Worm (Caenorhabditis elegans) whole organism, midembryonic: ENCODE measurements around the gene srh-247.

Experiments used
- cog-1 ChIP-seq: sonication (generic microtip); optimal IDR thresholded peaks from 2 replicates; lab custom pipeline; 2016; ENCODE audit warnings: missing genetic modification characterization, missing compliant biosample characterization
- flt-1 ChIP-seq: fragments of 200-800 bp; sonication (Bioruptor generic); IDR thresholded peaks from 2 replicates; pipeline ENCODE4 v1.3.6; 2022; ENCODE audit warnings: missing genetic modification characterization, missing compliant biosample characterization
- klf-2 ChIP-seq: fragments of 200-800 bp; sonication (Bioruptor generic); conservative IDR thresholded peaks from 2 replicates; pipeline ENCODE4 v1.3.6; 2022; ENCODE audit warnings: missing genetic modification reagents, missing genetic modification characterization, missing compliant biosample characterization
- med-1 ChIP-seq: sonication (generic microtip); optimal IDR thresholded peaks from 2 replicates; lab custom pipeline; 2017; ENCODE audit warnings: missing genetic modification characterization, mild to moderate bottlenecking, missing compliant biosample characterization, antibody characterized with exemption, missing genetic modification reagents; ENCODE audit not compliant: insufficient read depth
- ref-1 ChIP-seq: fragments of 200-800 bp; sonication (Bioruptor generic); conservative IDR thresholded peaks from 2 replicates; pipeline ENCODE4 v1.3.6; 2022; ENCODE audit warnings: missing genetic modification reagents, missing genetic modification characterization, missing compliant biosample characterization
- tab-1 ChIP-seq: fragments of 200-800 bp; sonication (Bioruptor generic); IDR thresholded peaks from 2 replicates; pipeline ENCODE4 v1.3.6; 2022; ENCODE audit warnings: missing genetic modification characterization, missing compliant biosample characterization
- ztf-29 ChIP-seq: fragments of 200-800 bp; sonication (Bioruptor generic); IDR thresholded peaks from 2 replicates; pipeline ENCODE4 v1.3.6; 2022; ENCODE audit warnings: missing genetic modification reagents, missing genetic modification characterization, missing compliant biosample characterization

DNA sequence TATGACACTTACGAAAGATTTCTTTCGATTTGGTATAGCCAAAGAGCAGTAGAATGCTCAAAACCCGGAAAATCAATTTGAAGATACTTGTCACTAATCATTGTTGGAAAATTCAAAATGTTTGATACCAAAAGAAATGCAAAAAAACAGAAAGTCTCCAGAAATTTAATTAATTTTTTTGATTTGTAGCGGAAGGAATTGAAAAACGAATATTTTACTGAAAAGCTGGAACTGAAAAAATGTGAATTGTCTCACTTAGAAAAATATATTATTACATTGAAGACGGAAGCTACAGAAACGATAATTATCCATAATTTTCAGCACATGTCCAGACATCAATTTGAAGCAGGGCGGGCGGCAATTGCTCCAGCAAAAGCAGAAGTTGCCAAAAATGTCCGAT lies 29.0 kb upstream of the srh-247 start, which contains the start of gene srw-138:
- TF ChIP-seq tab-1 (GFP tag; lab: Robert Waterston, UW) (no peak), klf-2 (GFP tag; lab: Robert Waterston, UW) (no peak), flt-1 (GFP tag; lab: Robert Waterston, UW) (no peak), cog-1 (no peak), ref-1 (no peak), med-1 (GFP tag; lab: Kevin White, UChicago) (no peak), ztf-29 (GFP tag; lab: Robert Waterston, UW) (no peak)
